Worm (Caenorhabditis elegans) whole organism, L4 larva: ENCODE data around the gene jhdm-1.

Experiments used
- T26A8.4 ChIP-seq: fragments of 200-800 bp; sonication (Bioruptor generic); IDR thresholded peaks from 2 replicates; pipeline ENCODE4 v1.3.6; 2022; ENCODE audit warnings: missing genetic modification characterization, missing compliant biosample characterization
- ama-1 ChIP-seq: fragments of 150-350 bp; optimal IDR thresholded peaks from 2 replicates; lab custom pipeline; 2014; ENCODE audit warnings: inconsistent platforms, mixed read lengths
- lir-3 ChIP-seq: sonication (generic microtip); optimal IDR thresholded peaks from 2 replicates; lab custom pipeline; 2016; ENCODE audit warnings: mild to moderate bottlenecking, missing genetic modification characterization, missing compliant biosample characterization
- nhr-42 ChIP-seq: fragments of 200-800 bp; sonication (Bioruptor generic); IDR thresholded peaks from 2 replicates; pipeline ENCODE4 v1.3.6; 2022; ENCODE audit warnings: missing genetic modification characterization, missing compliant biosample characterization

DNA sequence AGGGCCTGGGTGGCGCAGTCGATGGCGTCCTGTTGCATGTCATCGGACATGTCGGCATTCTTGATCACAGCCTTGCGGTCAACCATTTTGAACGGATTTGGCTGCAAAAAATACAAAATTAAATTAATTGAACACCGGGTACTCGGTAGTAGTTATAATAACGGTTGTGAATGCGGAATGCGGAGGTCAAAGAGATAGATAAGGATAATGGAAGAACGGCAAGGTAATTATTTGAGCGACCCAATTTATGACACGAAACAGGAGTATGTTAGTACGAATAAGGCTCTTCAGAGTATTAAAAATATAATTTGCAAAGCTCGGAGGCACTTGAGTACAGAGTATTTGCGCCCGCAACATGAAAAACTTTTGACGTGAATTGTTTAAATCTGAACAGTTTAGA is 9.4 kb downstream of the jhdm-1 start, which contains the start of gene dlc-1:
- no peak for TF ChIP-seq ama-1 (lab: Kevin White, UChicago)
- TF ChIP-seq nhr-42 (GFP tag; lab: Robert Waterston, UW), result no peak
- TF ChIP-seq T26A8.4, result no peak
- no peak for TF ChIP-seq lir-3 (tag; lab: Kevin White, UChicago)
